Fruit fly (Drosophila melanogaster): ENCODE measurements around the gene CG9921.

CG9921 gene

dm6 chrX:16333434-16334141 lies at the start of gene CG9921, which contains the start of gene Dsp1:
Gene CG9921 (minus strand): TSS chrX:16333600.
Gene Dsp1 (plus strand): TSS chrX:16333612.
- TF ChIP-seq fd96Ca (GFP tag; IDR thresholded peaks at IDR 0.05) (peak; percentile 54; the same call in 1 of the 3 replicates), CG4496 (GFP tag; IDR thresholded peaks at IDR 0.05) (peak; percentile 29; the same call in 1 of the 3 replicates), Pif1A (GFP tag; optimal IDR thresholded peaks at IDR 0.05) (no peak), CG14655 (GFP tag; optimal IDR thresholded peaks at IDR 0.05) (peak; percentile 3), CG8301 (tag; optimal IDR thresholded peaks at IDR 0.05) (no peak), EcR (GFP tag; optimal IDR thresholded peaks at IDR 0.05) (peak; percentile 9), CG8159 (tag; optimal IDR thresholded peaks at IDR 0.05) (no peak), CG17806 (tag; optimal IDR thresholded peaks at IDR 0.05) (no peak), CG12605 (GFP tag; IDR thresholded peaks at IDR 0.05) (0 out of 2 replicates have a peak, but pooled peaks have one; percentile 30), CG10348 (GFP tag; IDR thresholded peaks at IDR 0.05) (no peak), Ets98B (GFP tag; IDR thresholded peaks at IDR 0.05) (peak; percentile 35; the same call in 1 of the 2 replicates)

dm6 chrX:16374059-16374458 lies 40.7 kb upstream of the CG9921 start:
- TF ChIP-seq CG12605 (GFP tag; IDR thresholded peaks at IDR 0.05) (no peak), D1 (tag; optimal IDR thresholded peaks at IDR 0.05) (no peak), CG32121 (GFP tag; IDR thresholded peaks at IDR 0.05) (no peak), gl (tag; optimal IDR thresholded peaks at IDR 0.05) (no peak), CG4496 (GFP tag; IDR thresholded peaks at IDR 0.05) (no peak), Pif1B (GFP tag; optimal IDR thresholded peaks at IDR 0.05) (no peak), rn (GFP tag; IDR thresholded peaks at IDR 0.05) (no peak), Snoo (tag; optimal IDR thresholded peaks at IDR 0.05) (no peak), CG10348 (GFP tag; IDR thresholded peaks at IDR 0.05) (no peak), CG34367 (tag; optimal IDR thresholded peaks at IDR 0.05) (no peak), CG9948 (tag; optimal IDR thresholded peaks at IDR 0.05) (no peak), fd96Ca (GFP tag; IDR thresholded peaks at IDR 0.05) (no peak), CG17806 (tag; optimal IDR thresholded peaks at IDR 0.05) (no peak), EcR (GFP tag; optimal IDR thresholded peaks at IDR 0.05) (no peak), CG8159 (tag; optimal IDR thresholded peaks at IDR 0.05) (no peak), Pif1A (GFP tag; optimal IDR thresholded peaks at IDR 0.05) (no peak)

DNA sequence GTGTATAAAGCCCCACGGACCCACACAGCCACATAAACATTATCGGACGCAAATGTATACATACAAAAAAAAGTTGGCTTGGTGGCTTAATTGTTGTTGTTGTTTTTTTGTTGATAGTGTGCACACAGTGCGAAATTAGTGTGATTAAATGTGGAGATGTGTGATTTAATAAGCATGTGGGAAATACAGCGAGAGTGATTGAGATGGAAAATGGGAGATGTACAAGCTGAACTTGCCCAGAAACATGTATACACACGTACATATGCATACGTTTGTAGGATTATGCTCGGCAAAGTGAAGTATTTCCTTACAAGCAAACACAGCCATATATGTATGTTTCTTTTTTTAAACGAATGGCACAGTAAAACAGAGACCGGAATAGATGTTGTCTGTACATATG lies 40.1 kb upstream of the CG9921 start:
- TF ChIP-seq CG4496 (GFP tag; IDR thresholded peaks at IDR 0.05) (peak; percentile 71; the same call in 2 of the 3 replicates), CG8301 (tag; optimal IDR thresholded peaks at IDR 0.05) (no peak), CG34367 (tag; optimal IDR thresholded peaks at IDR 0.05) (peak; percentile 39), CG32121 (GFP tag; IDR thresholded peaks at IDR 0.05) (peak; percentile 37; the same call in 1 of the 2 replicates), Ets98B (GFP tag; IDR thresholded peaks at IDR 0.05) (peak; percentile 75), CG10348 (GFP tag; IDR thresholded peaks at IDR 0.05) (no peak), CG14655 (GFP tag; optimal IDR thresholded peaks at IDR 0.05) (no peak), CG12605 (GFP tag; IDR thresholded peaks at IDR 0.05) (peak; percentile 67), gl (tag; optimal IDR thresholded peaks at IDR 0.05) (no peak), CG9948 (tag; optimal IDR thresholded peaks at IDR 0.05) (peak; percentile 3), Pif1A (GFP tag; optimal IDR thresholded peaks at IDR 0.05) (no peak), EcR (GFP tag; optimal IDR thresholded peaks at IDR 0.05) (no peak), CG15710 (tag; optimal IDR thresholded peaks at IDR 0.05) (peak; percentile 24), Pif1B (GFP tag; optimal IDR thresholded peaks at IDR 0.05) (peak; percentile 39), rn (GFP tag; IDR thresholded peaks at IDR 0.05) (no peak), Snoo (tag; optimal IDR thresholded peaks at IDR 0.05) (no peak), D1 (tag; optimal IDR thresholded peaks at IDR 0.05) (no peak), CG17806 (tag; optimal IDR thresholded peaks at IDR 0.05) (peak; percentile 25), CG13204 (GFP tag; optimal IDR thresholded peaks at IDR 0.05) (no peak), CG8159 (tag; optimal IDR thresholded peaks at IDR 0.05) (no peak), fd96Ca (GFP tag; IDR thresholded peaks at IDR 0.05) (no peak)

DNA sequence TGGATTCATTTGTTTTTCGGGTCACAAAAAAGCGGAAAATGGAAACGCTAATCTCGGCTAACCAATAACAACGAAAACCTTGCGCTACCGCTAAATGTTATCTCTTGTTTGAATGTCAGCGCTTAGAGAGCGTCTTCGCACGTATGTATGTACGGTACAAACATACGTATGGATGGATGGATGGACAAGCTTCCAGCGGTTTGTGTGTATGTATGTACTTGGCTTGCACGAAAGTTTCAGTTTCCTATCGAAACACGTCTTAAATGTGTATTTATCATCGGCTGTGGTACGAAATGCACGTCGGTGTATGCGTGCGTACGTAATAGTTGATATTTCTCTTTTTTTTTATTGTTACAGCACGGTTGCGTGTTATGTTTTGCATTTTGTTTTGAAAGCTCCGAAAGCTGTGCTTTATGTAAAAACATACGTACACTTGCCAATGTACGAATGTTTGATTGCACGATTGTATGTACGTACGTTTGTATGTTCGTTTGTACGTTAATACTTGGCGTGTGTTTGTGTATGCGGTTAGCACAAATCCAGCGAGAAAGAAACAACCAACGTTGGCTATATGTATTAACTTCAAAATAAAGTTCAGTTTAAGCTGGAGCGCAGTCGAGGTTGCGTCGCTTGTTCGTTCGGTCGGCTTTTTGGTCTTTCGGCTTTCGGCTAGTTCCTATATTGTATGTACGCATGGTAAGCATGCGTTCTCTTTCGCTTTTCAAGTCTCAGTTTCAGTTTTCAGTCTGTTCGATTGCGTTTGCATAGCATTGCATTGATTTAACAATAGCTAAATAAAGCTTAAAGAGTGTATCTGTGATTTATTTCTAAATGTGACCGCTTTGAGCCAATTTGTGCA lies 39.3 kb upstream of the CG9921 start, which contains the start of gene Fur2:
Gene Fur2, plus strand, starts transcription at position 595 of the 859 bp plus-strand sequence.
- TF ChIP-seq CG12605 (GFP tag; IDR thresholded peaks at IDR 0.05) (peak; percentile 73), gl (tag; optimal IDR thresholded peaks at IDR 0.05) (peak; percentile 54), Ets98B (GFP tag; IDR thresholded peaks at IDR 0.05) (no peak; the same call in 1 of the 2 replicates), CG10348 (GFP tag; IDR thresholded peaks at IDR 0.05) (no peak), EcR (GFP tag; optimal IDR thresholded peaks at IDR 0.05) (no peak)

DNA sequence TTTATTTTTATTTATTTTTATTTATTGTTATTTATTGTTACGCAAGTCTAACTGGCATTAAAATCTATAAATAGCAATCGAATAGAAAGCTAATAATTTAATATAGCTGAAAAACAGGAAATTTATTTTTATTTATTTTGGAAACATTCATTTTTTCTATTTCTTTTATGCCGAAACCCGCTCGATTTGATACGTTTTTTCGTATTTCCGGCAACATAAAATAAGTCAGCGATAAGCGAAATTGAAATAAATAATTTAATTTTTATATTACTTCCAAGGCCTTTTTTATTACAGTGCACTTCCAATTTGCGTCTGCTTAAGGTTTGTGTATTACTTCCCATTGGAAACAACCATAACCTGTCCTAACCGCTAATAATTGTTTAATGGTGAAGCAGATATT lies 38.5 kb upstream of the CG9921 start:
- TF ChIP-seq Pif1B (GFP tag; optimal IDR thresholded peaks at IDR 0.05) (peak; percentile 14), CG12605 (GFP tag; IDR thresholded peaks at IDR 0.05) (no peak), CG10348 (GFP tag; IDR thresholded peaks at IDR 0.05) (no peak), rn (GFP tag; IDR thresholded peaks at IDR 0.05) (no peak), CG14655 (GFP tag; optimal IDR thresholded peaks at IDR 0.05) (no peak), EcR (GFP tag; optimal IDR thresholded peaks at IDR 0.05) (no peak), Pif1A (GFP tag; optimal IDR thresholded peaks at IDR 0.05) (no peak), CG15710 (tag; optimal IDR thresholded peaks at IDR 0.05) (no peak), D1 (tag; optimal IDR thresholded peaks at IDR 0.05) (peak; percentile 51), CG17806 (tag; optimal IDR thresholded peaks at IDR 0.05) (peak; percentile 28), CG8159 (tag; optimal IDR thresholded peaks at IDR 0.05) (no peak), CG4496 (GFP tag; IDR thresholded peaks at IDR 0.05) (no peak)
